Fruit fly (Drosophila melanogaster): Measurements from ENCODE around the gene subdued.

Gene subdued

DNA sequence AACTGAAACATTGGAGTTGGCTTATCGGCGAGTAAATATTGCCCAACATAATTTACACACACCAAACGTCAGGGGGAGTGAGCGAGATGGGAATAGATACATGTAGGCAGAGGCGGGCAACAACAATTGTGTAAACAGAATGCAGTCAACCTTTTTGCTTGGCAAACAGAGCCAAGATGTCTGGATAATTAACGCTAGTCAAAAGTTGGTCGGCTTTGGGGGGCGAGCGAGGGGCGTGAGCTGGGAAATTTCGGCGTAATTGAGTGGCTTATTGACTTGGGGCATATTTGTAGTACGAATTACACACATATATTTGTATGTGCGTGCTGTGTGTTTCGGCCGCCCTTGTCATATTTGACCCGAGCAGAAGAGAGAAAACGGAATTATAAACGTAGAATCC lies 57.7 kb downstream of the subdued start (continued):
- TF ChIP-seq OdsH (GFP tag; optimal IDR thresholded peaks at IDR 0.05) = peak; percentile 38
- TF ChIP-seq pan (optimal IDR thresholded peaks at IDR 0.05) = no peak
- TF ChIP-seq lola (GFP tag; optimal IDR thresholded peaks at IDR 0.05) = no peak
- TF ChIP-seq usp (GFP tag; optimal IDR thresholded peaks at IDR 0.05) = no peak
- TF ChIP-seq Hr83 (GFP tag; optimal IDR thresholded peaks at IDR 0.05; ENCODE audit: poor library complexity, severe bottlenecking) = peak; percentile 93
- TF ChIP-seq Rel (GFP tag; optimal IDR thresholded peaks at IDR 0.05) = no peak
- TF ChIP-seq Rel (tag; optimal IDR thresholded peaks at IDR 0.05) = no peak
- peak; percentile 59 for TF ChIP-seq sv (GFP tag; optimal IDR thresholded peaks at IDR 0.05)
- peak; percentile 21 for TF ChIP-seq jim (GFP tag; optimal IDR thresholded peaks at IDR 0.05)
- TF ChIP-seq tai (GFP tag; optimal IDR thresholded peaks at IDR 0.05) = peak; percentile 49
